Worm (Caenorhabditis elegans) whole organism, late embryonic: ENCODE results near the gene casy-1.

Experiments
- C38D4.7 ChIP-seq: fragments of 200-800 bp; sonication (Bioruptor generic); optimal IDR thresholded peaks from 2 replicates; lab custom pipeline; 2018; ENCODE audit warnings: mild to moderate bottlenecking, missing genetic modification characterization, moderate library complexity, missing compliant biosample characterization
- ama-1 ChIP-seq: fragments of 150-350 bp; optimal IDR thresholded peaks from 2 replicates; lab custom pipeline; 2014
- ceh-34 ChIP-seq: sonication (generic microtip); optimal IDR thresholded peaks from 2 replicates; lab custom pipeline; 2016; ENCODE audit warnings: mild to moderate bottlenecking, missing genetic modification characterization, missing compliant biosample characterization
- hlh-13 ChIP-seq: fragments of 200-800 bp; sonication (Bioruptor generic); optimal IDR thresholded peaks from 2 replicates; lab custom pipeline; 2018; ENCODE audit warnings: mild to moderate bottlenecking, missing genetic modification characterization, missing compliant biosample characterization
- hlh-8 ChIP-seq: sonication (generic microtip); optimal IDR thresholded peaks from 2 replicates; lab custom pipeline; 2016; ENCODE audit warnings: missing genotype, missing genetic modification characterization, missing compliant biosample characterization
- lim-6 ChIP-seq: sonication (generic microtip); optimal IDR thresholded peaks from 2 replicates; lab custom pipeline; 2016; ENCODE audit warnings: missing genetic modification characterization, missing compliant biosample characterization
- nhr-11 ChIP-seq: fragments of 150-350 bp; optimal IDR thresholded peaks from 2 replicates; lab custom pipeline; 2014; ENCODE audit warnings: missing biosample characterization, missing genetic modification characterization
- odd-2 ChIP-seq: sonication (generic microtip); optimal IDR thresholded peaks from 2 replicates; lab custom pipeline; 2017; ENCODE audit warnings: antibody characterized with exemption, mild to moderate bottlenecking, missing genetic modification characterization, missing compliant biosample characterization
- pha-2 ChIP-seq: sonication (generic microtip); optimal IDR thresholded peaks from 2 replicates; lab custom pipeline; 2017; ENCODE audit warnings: mild to moderate bottlenecking, missing genetic modification characterization, missing compliant biosample characterization
- pha-4 ChIP-seq: fragments of 150-350 bp; optimal IDR thresholded peaks from 2 replicates; lab custom pipeline; 2018; ENCODE audit warnings: missing biosample characterization, missing genetic modification reagents, missing genetic modification characterization
- sox-4 ChIP-seq: sonication (generic microtip); optimal IDR thresholded peaks from 2 replicates; lab custom pipeline; 2017; ENCODE audit warnings: mild to moderate bottlenecking, missing genetic modification characterization, inconsistent platforms, missing compliant biosample characterization
- unc-3 ChIP-seq, 2 experiments: fragments of 200-800 bp in 1 of 2; sonication (Bioruptor generic) in 1 of 2; sonication (generic microtip) in 1 of 2; conservative IDR thresholded peaks in 1 of 2; optimal IDR thresholded peaks in 1 of 2; 2 replicates each; pipeline versions ENCODE4 v1.3.6 to Lab custom; 2016 to 2022; ENCODE audit warnings: missing compliant biosample characterization in 2 of 2, missing genetic modification characterization in 2 of 2, missing genetic modification reagents in 1 of 2
- unc-42 ChIP-seq: sonication (generic microtip); optimal IDR thresholded peaks from 2 replicates; lab custom pipeline; 2016; ENCODE audit warnings: missing genotype, missing genetic modification characterization, missing compliant biosample characterization
- ztf-16 ChIP-seq: sonication (generic microtip); optimal IDR thresholded peaks from 2 replicates; lab custom pipeline; 2017; ENCODE audit warnings: missing genetic modification characterization, missing compliant biosample characterization

ce11 chrII:5906274-5906673 lies 50.2 kb downstream of the casy-1 start, which contains the start of gene F59G1.8:
- no peak for TF ChIP-seq nhr-11
- TF ChIP-seq ama-1 = no peak
- TF ChIP-seq sox-4 = no peak
- TF ChIP-seq odd-2 (tag; lab: Kevin White, UChicago) = no peak
- TF ChIP-seq lim-6 (tag; lab: Kevin White, UChicago) = no peak
- TF ChIP-seq hlh-8 (tag; lab: Kevin White, UChicago) = no peak
- no peak for TF ChIP-seq pha-2 (tag; lab: Kevin White, UChicago)
- no peak for TF ChIP-seq C38D4.7 (GFP tag; lab: Kevin White, UChicago)
- TF ChIP-seq unc-42 (tag; lab: Kevin White, UChicago) = no peak
- no peak for TF ChIP-seq unc-3 (GFP tag; conservative IDR thresholded peaks at IDR 0.05; lab: Robert Waterston, UW)
- no peak for TF ChIP-seq unc-3 (tag; optimal IDR thresholded peaks at IDR 0.05; lab: Kevin White, UChicago)
- no peak for TF ChIP-seq ztf-16 (tag; lab: Kevin White, UChicago)
- no peak for TF ChIP-seq hlh-13 (GFP tag; lab: Kevin White, UChicago)
- TF ChIP-seq pha-4 (tag; lab: Kevin White, UChicago) = no peak
- TF ChIP-seq ceh-34 (tag; lab: Kevin White, UChicago) = no peak
